Worm (Caenorhabditis elegans): ENCODE data around the gene T23G4.2.
A peak's percentile ranks its signal among the peaks of the same experiment; 100 is the strongest.

The T23G4.2 gene

DNA sequence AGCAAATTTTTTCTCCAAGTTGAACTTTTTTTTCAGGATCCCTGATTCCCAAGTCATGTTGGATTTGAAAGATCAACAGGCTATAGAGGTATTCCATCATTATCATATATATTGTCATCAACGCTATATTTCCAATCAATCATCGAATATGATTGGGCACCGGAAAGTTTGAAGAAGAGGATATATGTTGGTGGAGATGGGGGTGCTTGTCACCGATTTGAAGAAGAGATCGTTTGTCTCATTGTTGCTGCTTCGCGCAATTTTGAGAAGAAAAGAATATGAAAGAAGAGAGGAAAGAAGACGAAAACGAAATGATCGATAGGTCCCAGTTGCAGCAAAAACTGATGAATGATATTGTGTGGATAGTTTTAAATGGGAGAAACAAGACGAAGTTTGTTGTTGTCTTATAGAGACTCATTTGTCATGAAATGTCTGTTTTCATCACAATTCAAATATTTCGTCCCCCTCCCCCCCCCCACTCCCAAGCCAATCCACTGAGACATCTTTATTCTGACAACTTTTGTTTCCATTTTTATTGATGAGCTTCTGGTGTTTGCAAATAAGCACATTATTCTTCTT, at the start of gene T23G4.2:
T23G4.2 (minus strand) TSS at position 255 of the 579 bp plus-strand sequence.
- TF ChIP-seq crh-2 (tag; optimal IDR thresholded peaks at IDR 0.05) (peak; percentile 2), dmd-4 (tag; optimal IDR thresholded peaks at IDR 0.05) (no peak), ztf-1 (GFP tag; conservative IDR thresholded peaks at IDR 0.05) (no peak), lin-13 (GFP tag; optimal IDR thresholded peaks at IDR 0.05) (no peak), ceh-16 (tag; optimal IDR thresholded peaks at IDR 0.05) (no peak), sma-3 (GFP tag; optimal IDR thresholded peaks at IDR 0.05) (no peak), unc-62 (GFP tag; optimal IDR thresholded peaks at IDR 0.05) (peak; percentile 41), nhr-23 (tag; optimal IDR thresholded peaks at IDR 0.05) (no peak), zag-1 (tag; optimal IDR thresholded peaks at IDR 0.05) (peak; percentile 11), nhr-129 (tag; optimal IDR thresholded peaks at IDR 0.05) (peak; percentile 27), nhr-21 (tag; optimal IDR thresholded peaks at IDR 0.05) (no peak), mbf-1 (tag; optimal IDR thresholded peaks at IDR 0.05) (no peak), mab-5 (tag; optimal IDR thresholded peaks at IDR 0.05) (peak; percentile 89), ceh-82 (tag; optimal IDR thresholded peaks at IDR 0.05) (no peak), ama-1 (optimal IDR thresholded peaks at IDR 0.05) (no peak)

DNA sequence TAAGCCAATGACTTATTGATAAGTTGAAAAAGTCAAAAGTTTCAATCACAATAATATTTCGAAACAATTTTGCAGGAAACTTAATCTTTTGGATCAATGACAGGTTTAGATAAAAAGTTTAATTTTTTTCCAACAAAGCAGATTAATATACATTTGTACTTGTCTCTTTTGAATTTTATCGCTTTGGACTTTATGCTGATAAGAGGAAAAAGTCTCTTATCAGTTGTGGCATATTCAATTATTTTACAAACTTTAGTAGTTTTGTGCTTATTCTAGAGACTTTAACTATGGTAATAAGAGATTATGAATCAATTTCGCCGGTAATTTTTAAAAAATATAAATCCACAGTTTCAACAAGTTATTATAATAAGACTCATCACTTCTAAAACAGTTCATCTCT, 38.5 kb upstream of the T23G4.2 start:
- peak; percentile 32 for TF ChIP-seq sma-9 (GFP tag; optimal IDR thresholded peaks at IDR 0.05)
- TF ChIP-seq sma-9 (tag; optimal IDR thresholded peaks at IDR 0.05): no peak
- TF ChIP-seq unc-39 (tag; optimal IDR thresholded peaks at IDR 0.05): no peak
- peak; percentile 67 for TF ChIP-seq fos-1 (tag; optimal IDR thresholded peaks at IDR 0.05)

DNA sequence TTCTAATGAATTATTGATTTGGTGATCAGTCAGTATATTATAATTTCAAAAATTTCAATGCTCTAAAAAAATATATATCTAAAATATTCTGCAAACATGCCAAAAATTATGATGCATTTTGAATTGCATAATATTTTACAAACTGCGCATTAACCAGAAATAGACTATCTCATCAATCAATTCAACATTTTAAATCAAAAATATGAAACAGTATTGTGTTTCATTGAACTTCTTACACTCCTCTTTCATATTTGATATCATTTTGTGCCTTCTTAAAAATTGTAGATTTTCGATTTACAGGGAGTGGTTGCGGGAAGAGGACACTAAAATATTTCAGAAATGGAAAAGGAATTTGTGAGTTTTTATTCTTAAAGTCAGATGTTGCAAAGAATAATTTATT, 37.3 kb upstream of the T23G4.2 start, which contains the start of gene ent-4:
ent-4 (plus strand) TSS at position 301 of the 400 bp plus-strand sequence.
- no peak for TF ChIP-seq ztf-4 (tag; optimal IDR thresholded peaks at IDR 0.05)
- no peak for TF ChIP-seq R02D3.7 (tag; optimal IDR thresholded peaks at IDR 0.05)
- TF ChIP-seq crh-2 (tag; optimal IDR thresholded peaks at IDR 0.05): no peak
- no peak for TF ChIP-seq lin-13 (GFP tag; optimal IDR thresholded peaks at IDR 0.05)
- TF ChIP-seq elt-1 (tag; optimal IDR thresholded peaks at IDR 0.05): no peak
- no peak for TF ChIP-seq unc-62 (GFP tag; optimal IDR thresholded peaks at IDR 0.05)
- no peak for TF ChIP-seq alr-1 (tag; optimal IDR thresholded peaks at IDR 0.05)
- no peak for TF ChIP-seq elt-3 (tag; optimal IDR thresholded peaks at IDR 0.05)
- no peak for TF ChIP-seq snpc-4 (tag; optimal IDR thresholded peaks at IDR 0.05)
- no peak for TF ChIP-seq ztf-1 (GFP tag; conservative IDR thresholded peaks at IDR 0.05)
- TF ChIP-seq zag-1 (tag; optimal IDR thresholded peaks at IDR 0.05): no peak
- TF ChIP-seq skn-1 (tag; optimal IDR thresholded peaks at IDR 0.05): no peak
- no peak for TF ChIP-seq blmp-1 (tag; optimal IDR thresholded peaks at IDR 0.05; ENCODE audit: insufficient read depth)

DNA sequence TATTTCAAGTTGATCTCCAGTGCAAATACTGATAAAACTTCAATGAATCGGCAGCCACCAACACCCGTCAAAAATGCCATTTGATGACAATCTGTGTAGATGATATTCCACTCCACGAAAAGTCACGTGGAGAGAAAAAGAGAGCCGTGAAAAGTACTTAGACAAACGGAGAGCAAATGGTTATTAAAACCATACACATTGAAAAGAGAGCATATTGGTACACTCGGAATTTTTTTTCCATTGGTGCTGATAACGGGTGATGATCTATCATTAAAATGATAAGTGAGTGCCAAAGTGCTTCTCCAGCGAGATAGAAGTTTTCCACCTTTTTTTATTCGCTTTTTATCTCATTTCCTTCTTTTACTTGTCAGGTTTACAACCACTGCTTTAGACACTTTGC, 35.8 kb upstream of the T23G4.2 start:
- TF ChIP-seq unc-62 (GFP tag; optimal IDR thresholded peaks at IDR 0.05): no peak
- TF ChIP-seq ztf-11 (tag; optimal IDR thresholded peaks at IDR 0.05): no peak
- TF ChIP-seq nhr-10 (tag; optimal IDR thresholded peaks at IDR 0.05): no peak
- TF ChIP-seq elt-3 (tag; optimal IDR thresholded peaks at IDR 0.05): no peak
- no peak for TF ChIP-seq lin-13 (GFP tag; optimal IDR thresholded peaks at IDR 0.05)
- TF ChIP-seq nhr-23 (tag; optimal IDR thresholded peaks at IDR 0.05): no peak
- no peak for TF ChIP-seq C34F6.9 (tag; optimal IDR thresholded peaks at IDR 0.05)
- peak; percentile 81 for TF ChIP-seq sma-9 (GFP tag; optimal IDR thresholded peaks at IDR 0.05)
- no peak for TF ChIP-seq sma-9 (tag; optimal IDR thresholded peaks at IDR 0.05)
- no peak for TF ChIP-seq blmp-1 (tag; optimal IDR thresholded peaks at IDR 0.05; ENCODE audit: insufficient read depth)
- TF ChIP-seq nhr-21 (tag; optimal IDR thresholded peaks at IDR 0.05): no peak
- TF ChIP-seq aly-2 (tag; optimal IDR thresholded peaks at IDR 0.05): no peak
- no peak for TF ChIP-seq egl-27 (tag; optimal IDR thresholded peaks at IDR 0.05)
- no peak for TF ChIP-seq mdl-1 (tag; optimal IDR thresholded peaks at IDR 0.05)
- TF ChIP-seq unc-55 (GFP tag; optimal IDR thresholded peaks at IDR 0.05): no peak
- peak; percentile 57 for TF ChIP-seq nhr-129 (tag; optimal IDR thresholded peaks at IDR 0.05)
- no peak for TF ChIP-seq R02D3.7 (tag; optimal IDR thresholded peaks at IDR 0.05)
- peak; percentile 77 for TF ChIP-seq skn-1 (tag; optimal IDR thresholded peaks at IDR 0.05)
- TF ChIP-seq nhr-77 (tag; optimal IDR thresholded peaks at IDR 0.05): no peak
- peak; percentile 30 for TF ChIP-seq gmeb-1 (tag; optimal IDR thresholded peaks at IDR 0.05)
- TF ChIP-seq nhr-25 (tag; optimal IDR thresholded peaks at IDR 0.05): no peak
- no peak for TF ChIP-seq dmd-4 (tag; optimal IDR thresholded peaks at IDR 0.05)
- TF ChIP-seq peb-1 (tag; optimal IDR thresholded peaks at IDR 0.05): no peak
- TF ChIP-seq alr-1 (tag; optimal IDR thresholded peaks at IDR 0.05): no peak
- no peak for TF ChIP-seq zag-1 (tag; optimal IDR thresholded peaks at IDR 0.05)
- peak; percentile 93 for TF ChIP-seq fos-1 (tag; optimal IDR thresholded peaks at IDR 0.05)
- TF ChIP-seq ztf-4 (tag; optimal IDR thresholded peaks at IDR 0.05): no peak
- TF ChIP-seq F13H6.1 (tag; optimal IDR thresholded peaks at IDR 0.05): peak; percentile 34
- no peak for TF ChIP-seq ceh-82 (tag; optimal IDR thresholded peaks at IDR 0.05)
- no peak for TF ChIP-seq ceh-16 (tag; optimal IDR thresholded peaks at IDR 0.05)
- TF ChIP-seq Y55F3AM.14 (GFP tag; optimal IDR thresholded peaks at IDR 0.05): no peak
- TF ChIP-seq crh-2 (tag; optimal IDR thresholded peaks at IDR 0.05): peak; percentile 58
- TF ChIP-seq nhr-12 (tag; optimal IDR thresholded peaks at IDR 0.05): no peak
- no peak for TF ChIP-seq mab-5 (tag; optimal IDR thresholded peaks at IDR 0.05)
- no peak for TF ChIP-seq nhr-237 (tag; optimal IDR thresholded peaks at IDR 0.05)
- TF ChIP-seq sma-3 (GFP tag; optimal IDR thresholded peaks at IDR 0.05): peak; percentile 52
